Fruit fly (Drosophila melanogaster) whole organism, wandering third instar larva: ENCODE results near the gene Tbc1d22.

Experiments used
- Abd-B ChIP-seq: fragments of >200 bp; optimal IDR thresholded peaks from 2 replicates; lab custom pipeline; 2017; ENCODE audit warnings: missing biosample characterization, missing genetic modification characterization
- CG32264 ChIP-seq: fragments of 200-800 bp; sonication (Bioruptor generic); optimal IDR thresholded peaks from 2 replicates; lab custom pipeline; 2016; ENCODE audit warnings: missing biosample characterization, missing genetic modification characterization
- CG9705 ChIP-seq: fragments of 200-800 bp; sonication (Bioruptor generic); optimal IDR thresholded peaks from 2 replicates; lab custom pipeline; 2018; ENCODE audit warnings: missing biosample characterization, mild to moderate bottlenecking, missing genetic modification characterization
- CrebA ChIP-seq: fragments of 200-800 bp; sonication (Bioruptor generic); optimal IDR thresholded peaks from 2 replicates; lab custom pipeline; 2016; ENCODE audit warnings: missing biosample characterization, mild to moderate bottlenecking, missing genetic modification characterization, borderline replicate concordance
- Dfd ChIP-seq: fragments of >200 bp; optimal IDR thresholded peaks from 2 replicates; lab custom pipeline; 2017; ENCODE audit warnings: missing biosample characterization, missing genetic modification characterization
- Dif ChIP-seq: fragments of 200-275, 200-300 bp; sonication (Bioruptor generic); optimal IDR thresholded peaks from 2 replicates; lab custom pipeline; 2018; ENCODE audit warnings: missing biosample characterization, missing genetic modification characterization; ENCODE audit not compliant: partially characterized antibody
- GATAd ChIP-seq: sonication (Bioruptor generic); optimal IDR thresholded peaks from 2 replicates; lab custom pipeline; 2016; ENCODE audit warnings: missing biosample characterization, missing genetic modification characterization
- HLH106 ChIP-seq: fragments of 200-800 bp; optimal IDR thresholded peaks from 3 replicates; lab custom pipeline; 2019; ENCODE audit warnings: missing biosample characterization, mild to moderate bottlenecking, missing genetic modification characterization, moderate library complexity
- Hnf4 ChIP-seq: fragments of 200-800 bp; sonication (Bioruptor generic); optimal IDR thresholded peaks from 2 replicates; lab custom pipeline; 2016; ENCODE audit warnings: missing biosample characterization, mild to moderate bottlenecking, missing genetic modification characterization
- Hr78 ChIP-seq: fragments of >200 bp; optimal IDR thresholded peaks from 2 replicates; lab custom pipeline; 2017; ENCODE audit warnings: missing biosample characterization, missing genetic modification characterization
- Hr83 ChIP-seq: fragments of 200-300 bp; sonication (Bioruptor generic); optimal IDR thresholded peaks from 2 replicates; lab custom pipeline; 2016; ENCODE audit warnings: missing biosample characterization, mild to moderate bottlenecking, missing genetic modification characterization, moderate library complexity; ENCODE audit not compliant: poor library complexity, severe bottlenecking
- Jra ChIP-seq: sonication (Bioruptor generic); optimal IDR thresholded peaks from 2 replicates; lab custom pipeline; 2016; ENCODE audit warnings: missing biosample characterization, missing genetic modification characterization
- Mio ChIP-seq: sonication (Bioruptor generic); optimal IDR thresholded peaks from 2 replicates; lab custom pipeline; 2016; ENCODE audit warnings: missing biosample characterization, missing genetic modification characterization
- Myc ChIP-seq: fragments of >200 bp; optimal IDR thresholded peaks from 2 replicates; lab custom pipeline; 2017
- N ChIP-seq: fragments of >200 bp; optimal IDR thresholded peaks from 2 replicates; lab custom pipeline; 2018; ENCODE audit warnings: missing biosample characterization, missing external identifiers, missing genetic modification characterization
- OdsH ChIP-seq: fragments of 200-800 bp; sonication (Bioruptor generic); optimal IDR thresholded peaks from 2 replicates; lab custom pipeline; 2016; ENCODE audit warnings: missing biosample characterization, mild to moderate bottlenecking, missing genetic modification characterization
- Rel ChIP-seq, 2 experiments: fragments of 200-800 bp; sonication (Bioruptor generic) in 1 of 2; optimal IDR thresholded peaks; 2 replicates in 1 of 2; 3 replicates in 1 of 2; lab custom pipeline; 2016 to 2019; ENCODE audit warnings: mild to moderate bottlenecking in 2 of 2, missing biosample characterization in 2 of 2, missing genetic modification characterization in 2 of 2, moderate library complexity in 1 of 2
- Sp1 ChIP-seq: fragments of 200-800 bp; sonication (Bioruptor generic); optimal IDR thresholded peaks from 3 replicates; lab custom pipeline; 2019; ENCODE audit warnings: missing biosample characterization, mild to moderate bottlenecking, missing genetic modification characterization, moderate library complexity
- Vsx2 ChIP-seq: fragments of 200-300, 225-300 bp; sonication (Bioruptor generic); optimal IDR thresholded peaks from 2 replicates; lab custom pipeline; 2018; ENCODE audit warnings: missing biosample characterization, missing genetic modification characterization; ENCODE audit not compliant: partially characterized antibody
- br ChIP-seq: fragments of 200-800 bp; sonication (Bioruptor generic); optimal IDR thresholded peaks from 2 replicates; lab custom pipeline; 2016; ENCODE audit warnings: missing biosample characterization, missing genetic modification characterization
- brk ChIP-seq: fragments of 200-800 bp; sonication (Bioruptor generic); optimal IDR thresholded peaks from 2 replicates; lab custom pipeline; 2016; ENCODE audit warnings: missing biosample characterization, mild to moderate bottlenecking, missing genetic modification characterization
- dl ChIP-seq, 2 experiments: fragments of 175-275, 200-275 bp in 1 of 2; fragments of 200-275 bp in 1 of 2; sonication (Bioruptor generic); optimal IDR thresholded peaks; lab custom pipeline; 2018; ENCODE audit warnings: mild to moderate bottlenecking in 2 of 2, missing biosample characterization in 2 of 2, missing genetic modification characterization in 2 of 2, moderate library complexity in 2 of 2; ENCODE audit not compliant: partially characterized antibody in 2 of 2, insufficient read depth in 1 of 2
- dmrt93B ChIP-seq: fragments of 200-800 bp; sonication (Bioruptor generic); optimal IDR thresholded peaks from 2 replicates; lab custom pipeline; 2018; ENCODE audit warnings: missing biosample characterization, mild to moderate bottlenecking, missing genetic modification characterization
- dsf ChIP-seq: sonication (Bioruptor generic); optimal IDR thresholded peaks from 2 replicates; lab custom pipeline; 2016; ENCODE audit warnings: missing biosample characterization, missing genetic modification characterization, borderline replicate concordance
- ey ChIP-seq: fragments of 200-800 bp; sonication (Bioruptor generic); optimal IDR thresholded peaks from 2 replicates; lab custom pipeline; 2016; ENCODE audit warnings: missing biosample characterization, missing genetic modification characterization
- foxo ChIP-seq, 2 experiments: fragments of 200-800 bp; sonication (Bioruptor generic); optimal IDR thresholded peaks; 2 replicates in 1 of 2; 3 replicates in 1 of 2; lab custom pipeline; 2016 to 2017; ENCODE audit warnings: missing biosample characterization in 2 of 2, missing genetic modification characterization in 2 of 2
- fru ChIP-seq: fragments of 200-800 bp; sonication (Bioruptor generic); optimal IDR thresholded peaks from 3 replicates; lab custom pipeline; 2016; ENCODE audit warnings: missing biosample characterization, mild to moderate bottlenecking, missing genetic modification characterization
- h ChIP-seq: fragments of 200-800 bp; sonication (Bioruptor generic); optimal IDR thresholded peaks from 3 replicates; lab custom pipeline; 2016; ENCODE audit warnings: missing biosample characterization, mild to moderate bottlenecking, missing genetic modification characterization
- jim ChIP-seq: fragments of 175-275, 200-325 bp; sonication (Bioruptor generic); optimal IDR thresholded peaks from 2 replicates; lab custom pipeline; 2016; ENCODE audit warnings: missing biosample characterization, mild to moderate bottlenecking, missing genetic modification characterization
- lola ChIP-seq: fragments of >200 bp; optimal IDR thresholded peaks from 2 replicates; lab custom pipeline; 2017; ENCODE audit warnings: missing biosample characterization, missing genetic modification characterization
- pan ChIP-seq: fragments of >200 bp; optimal IDR thresholded peaks from 2 replicates; lab custom pipeline; 2017
- psq ChIP-seq: fragments of 200-800 bp; sonication (Bioruptor generic); optimal IDR thresholded peaks from 3 replicates; lab custom pipeline; 2017; ENCODE audit warnings: missing biosample characterization, mild to moderate bottlenecking, missing genetic modification characterization, moderate library complexity
- rgr ChIP-seq: fragments of 200-800 bp; sonication (Bioruptor generic); optimal IDR thresholded peaks from 3 replicates; lab custom pipeline; 2016; ENCODE audit warnings: missing biosample characterization, mild to moderate bottlenecking, missing genetic modification characterization
- sage ChIP-seq: fragments of 200-800 bp; sonication (Bioruptor generic); optimal IDR thresholded peaks from 2 replicates; lab custom pipeline; 2016; ENCODE audit warnings: missing biosample characterization, mild to moderate bottlenecking, missing genetic modification characterization
- sv ChIP-seq: fragments of 200-800 bp; sonication (Bioruptor generic); optimal IDR thresholded peaks from 3 replicates; lab custom pipeline; 2016; ENCODE audit warnings: missing biosample characterization, missing genetic modification characterization
- tai ChIP-seq: sonication (Bioruptor generic); optimal IDR thresholded peaks from 2 replicates; lab custom pipeline; 2016; ENCODE audit warnings: missing biosample characterization, missing genetic modification characterization
- usp ChIP-seq: fragments of >200 bp; optimal IDR thresholded peaks from 2 replicates; lab custom pipeline; 2017; ENCODE audit warnings: missing biosample characterization, missing genetic modification characterization
- woc ChIP-seq: sonication (Bioruptor generic); optimal IDR thresholded peaks from 2 replicates; lab custom pipeline; 2016; ENCODE audit warnings: missing biosample characterization, mild to moderate bottlenecking, missing genetic modification characterization

Tbc1d22 gene

dm6 chr3R:21101453-21102214 lies at the start of gene Tbc1d22, which contains the start of gene CG7044:
Tbc1d22 (plus strand) TSS chr3R:21102199.
CG7044 (minus strand) TSS chr3R:21101718.
- TF ChIP-seq HLH106 (tag; lab: Kevin White, UChicago) (peak; percentile 65), sage (GFP tag; lab: Kevin White, UChicago) (no peak), Dif (GFP tag; lab: Kevin White, UChicago) (no peak), fru (no peak), ey (GFP tag; lab: Kevin White, UChicago) (peak; percentile 52), Mio (GFP tag; lab: Kevin White, UChicago) (no peak), Dfd (GFP tag; lab: Kevin White, UChicago) (no peak), Hr78 (GFP tag; lab: Kevin White, UChicago) (no peak), N (GFP tag; lab: Kevin White, UChicago) (no peak), Myc (no peak), sv (GFP tag; lab: Kevin White, UChicago) (peak; percentile 21), h (GFP tag; lab: Kevin White, UChicago) (no peak), dl (GFP tag; optimal IDR thresholded peaks at IDR 0.05; lab: Kevin White, UChicago; ENCODE audit: insufficient read depth in 1 of 2, partially characterized antibody in 2 of 2) (no peak), dsf (GFP tag; lab: Kevin White, UChicago) (peak; percentile 11), tai (GFP tag; lab: Kevin White, UChicago) (no peak), woc (GFP tag; lab: Kevin White, UChicago) (peak; percentile 82), Abd-B (GFP tag; lab: Kevin White, UChicago) (no peak), OdsH (GFP tag; lab: Kevin White, UChicago) (peak; percentile 47), Rel (GFP tag; optimal IDR thresholded peaks at IDR 0.05; lab: Kevin White, UChicago) (no peak), Rel (tag; optimal IDR thresholded peaks at IDR 0.05; lab: Kevin White, UChicago) (no peak), CG9705 (GFP tag; lab: Kevin White, UChicago) (peak; percentile 33), lola (no peak), brk (GFP tag; lab: Kevin White, UChicago) (no peak), foxo (GFP tag; optimal IDR thresholded peaks at IDR 0.05; lab: Kevin White, UChicago) (peak in 1 of 2 experiments; percentile 62), Sp1 (GFP tag; lab: Kevin White, UChicago) (peak; percentile 54), CG32264 (GFP tag; lab: Kevin White, UChicago) (no peak), usp (GFP tag; lab: Kevin White, UChicago) (no peak), psq (GFP tag; lab: Kevin White, UChicago) (peak; percentile 46), Hr83 (GFP tag; lab: Kevin White, UChicago) (no peak), Vsx2 (no peak), jim (GFP tag; lab: Kevin White, UChicago) (no peak), CrebA (no peak), dmrt93B (GFP tag; lab: Kevin White, UChicago) (no peak), br (no peak), GATAd (GFP tag; lab: Kevin White, UChicago) (no peak), pan (lab: Kevin White, UChicago) (no peak), rgr (GFP tag; lab: Kevin White, UChicago) (peak; percentile 54), Jra (GFP tag; lab: Kevin White, UChicago) (no peak), Hnf4 (GFP tag; lab: Kevin White, UChicago) (no peak)
- TF ChIP-seq, all 38 proteins: peak for 11

dm6 chr3R:21057519-21057918 lies 44.5 kb upstream of the Tbc1d22 start:
- TF ChIP-seq Rel (GFP tag; optimal IDR thresholded peaks at IDR 0.05; lab: Kevin White, UChicago): no peak
- TF ChIP-seq Rel (tag; optimal IDR thresholded peaks at IDR 0.05; lab: Kevin White, UChicago): peak; percentile 94
- TF ChIP-seq tai (GFP tag; lab: Kevin White, UChicago): no peak
